Fruit fly (Drosophila melanogaster): ENCODE results near the gene Brf.

dm6 chr3R:17412458-17413127 lies 21.5 kb upstream of the Brf start, which contains the start of gene CG42821:
- TF ChIP-seq CG9727 (GFP tag; optimal IDR thresholded peaks at IDR 0.05) (no peak), gem (tag; optimal IDR thresholded peaks at IDR 0.05) (peak; percentile 51), Meics (GFP tag; optimal IDR thresholded peaks at IDR 0.05) (no peak), CG6813 (GFP tag; optimal IDR thresholded peaks at IDR 0.05) (no peak), prd (optimal IDR thresholded peaks at IDR 0.05) (no peak), prd (GFP tag; IDR thresholded peaks at IDR 0.05) (no peak)
